Fruit fly (Drosophila melanogaster): ENCODE results near the gene CG17272.

Gene CG17272

dm6 chr3R:20833664-20834063 is 9.6 kb upstream of the CG17272 start:
- TF ChIP-seq chif (GFP tag; optimal IDR thresholded peaks at IDR 0.05) (peak in 1 of 2 experiments; percentile 29), CG30403 (GFP tag; optimal IDR thresholded peaks at IDR 0.05) (peak; percentile 19), CG7839 (tag; optimal IDR thresholded peaks at IDR 0.05) (peak; percentile 39), CG17328 (GFP tag; IDR thresholded peaks at IDR 0.05) (peak; percentile 44), CG17359 (tag; optimal IDR thresholded peaks at IDR 0.05) (peak; percentile 16), ase (GFP tag; IDR thresholded peaks at IDR 0.05) (no peak), CG6854 (GFP tag; optimal IDR thresholded peaks at IDR 0.05) (peak; percentile 25), oc (tag; optimal IDR thresholded peaks at IDR 0.05) (no peak), phol (tag; optimal IDR thresholded peaks at IDR 0.05) (peak; percentile 38), CG10979 (tag; optimal IDR thresholded peaks at IDR 0.05) (peak; percentile 37), hbn (GFP tag; IDR thresholded peaks at IDR 0.05; ENCODE audit: partially characterized antibody) (no peak), Drgx (GFP tag; IDR thresholded peaks at IDR 0.05) (0 out of 2 replicates have a peak, but pooled peaks have one; percentile 37), row (GFP tag; IDR thresholded peaks at IDR 0.05) (peak; percentile 62), CG4282 (GFP tag; optimal IDR thresholded peaks at IDR 0.05) (no peak), en (GFP tag; optimal IDR thresholded peaks at IDR 0.05) (peak; percentile 33), CoRest (tag; optimal IDR thresholded peaks at IDR 0.05) (peak; percentile 21), wor (GFP tag; IDR thresholded peaks at IDR 0.05) (no peak), NfI (GFP tag; optimal IDR thresholded peaks at IDR 0.05) (peak; percentile 29), CG12071 (GFP tag; optimal IDR thresholded peaks at IDR 0.05) (no peak), CG13775 (GFP tag; optimal IDR thresholded peaks at IDR 0.05) (no peak), sisA (GFP tag; IDR thresholded peaks at IDR 0.05) (0 out of 2 replicates have a peak, but pooled peaks have one; percentile 29), Usf (GFP tag; optimal IDR thresholded peaks at IDR 0.05) (no peak), CG3407 (GFP tag; optimal IDR thresholded peaks at IDR 0.05) (no peak), Eip74EF (GFP tag; optimal IDR thresholded peaks at IDR 0.05) (no peak), crp (GFP tag; optimal IDR thresholded peaks at IDR 0.05) (peak in 1 of 2 experiments; percentile 11), CG12391 (tag; optimal IDR thresholded peaks at IDR 0.05) (peak; percentile 45), CG10366 (GFP tag; IDR thresholded peaks at IDR 0.05) (peak; percentile 43), kni (GFP tag; optimal IDR thresholded peaks at IDR 0.05) (no peak), Hr51 (GFP tag; optimal IDR thresholded peaks at IDR 0.05) (peak in 1 of 2 experiments; percentile 29), CG8388 (GFP tag; optimal IDR thresholded peaks at IDR 0.05) (peak; percentile 30), Vsx1 (GFP tag; optimal IDR thresholded peaks at IDR 0.05) (no peak), p53 (GFP tag; optimal IDR thresholded peaks at IDR 0.05) (no peak), Hey (tag; optimal IDR thresholded peaks at IDR 0.05) (no peak), Ada2b (GFP tag; IDR thresholded peaks at IDR 0.05) (0 out of 2 replicates have a peak, but pooled peaks have one; percentile 12), CG13424 (tag; optimal IDR thresholded peaks at IDR 0.05) (peak; percentile 21), CG1792 (GFP tag; optimal IDR thresholded peaks at IDR 0.05) (no peak), knrl (GFP tag; IDR thresholded peaks at IDR 0.05; ENCODE audit: partially characterized antibody) (no peak), Chrac-16 (GFP tag; optimal IDR thresholded peaks at IDR 0.05) (peak; percentile 10), Trl (optimal IDR thresholded peaks at IDR 0.05) (no peak), Trl (GFP tag; optimal IDR thresholded peaks at IDR 0.05) (peak; percentile 11), mirr (GFP tag; optimal IDR thresholded peaks at IDR 0.05) (no peak), Blimp-1 (GFP tag; optimal IDR thresholded peaks at IDR 0.05) (peak; percentile 32), tio (GFP tag; optimal IDR thresholded peaks at IDR 0.05) (peak; percentile 7), CG2678 (tag; optimal IDR thresholded peaks at IDR 0.05) (peak; percentile 2), lov (optimal IDR thresholded peaks at IDR 0.05) (no peak), lov (GFP tag; IDR thresholded peaks at IDR 0.05) (no peak), gt (GFP tag; IDR thresholded peaks at IDR 0.05) (no peak), CG12155 (GFP tag; optimal IDR thresholded peaks at IDR 0.05) (no peak), ab (GFP tag; optimal IDR thresholded peaks at IDR 0.05) (no peak), Rx (GFP tag; IDR thresholded peaks at IDR 0.05) (no peak), ftz-f1 (GFP tag; optimal IDR thresholded peaks at IDR 0.05) (no peak)
